Worm (Caenorhabditis elegans) whole organism, mixed stage, embryonic: ENCODE results near the gene pix-1.

Experiments used
- M03D4.4 ChIP-seq: sonication (generic microtip); optimal IDR thresholded peaks from 2 replicates; lab custom pipeline; 2017; ENCODE audit warnings: mild to moderate bottlenecking, missing genetic modification characterization, missing compliant biosample characterization
- bed-3 ChIP-seq: fragments of 200-800 bp; sonication (Bioruptor generic); optimal IDR thresholded peaks from 3 replicates; lab custom pipeline; 2018; ENCODE audit warnings: mild to moderate bottlenecking, missing genetic modification characterization, moderate library complexity, missing compliant biosample characterization
- blmp-1 ChIP-seq: fragments of 150-350 bp; optimal IDR thresholded peaks from 2 replicates; lab custom pipeline; 2014; ENCODE audit warnings: missing biosample characterization, missing genetic modification characterization
- ceh-43 ChIP-seq: fragments of 200-800 bp; sonication (Bioruptor generic); optimal IDR thresholded peaks from 2 replicates; lab custom pipeline; 2018; ENCODE audit warnings: mild to moderate bottlenecking, missing genetic modification characterization, moderate library complexity, missing compliant biosample characterization
- ceh-83 ChIP-seq: fragments of 200-800 bp; sonication (Bioruptor generic); optimal IDR thresholded peaks from 2 replicates; lab custom pipeline; 2018; ENCODE audit warnings: mild to moderate bottlenecking, missing genetic modification characterization, missing compliant biosample characterization
- ces-1 ChIP-seq: fragments of 150-350 bp; optimal IDR thresholded peaks from 2 replicates; lab custom pipeline; 2014; ENCODE audit warnings: missing biosample characterization, missing genetic modification reagents, missing genetic modification characterization
- cnd-1 ChIP-seq: fragments of 200-800 bp; sonication (Bioruptor generic); optimal IDR thresholded peaks from 2 replicates; lab custom pipeline; 2018; ENCODE audit warnings: mild to moderate bottlenecking, missing genetic modification characterization, missing compliant biosample characterization
- drap-1 ChIP-seq: fragments of 200-800 bp; sonication (Bioruptor generic); optimal IDR thresholded peaks from 3 replicates; lab custom pipeline; 2018; ENCODE audit warnings: mild to moderate bottlenecking, missing genetic modification characterization, missing compliant biosample characterization
- elt-1 ChIP-seq: sonication (generic microtip); optimal IDR thresholded peaks from 2 replicates; lab custom pipeline; 2017; ENCODE audit warnings: missing genetic modification characterization, mild to moderate bottlenecking, missing compliant biosample characterization, antibody characterized with exemption, moderate library complexity, borderline replicate concordance; ENCODE audit not compliant: insufficient read depth
- ham-2 ChIP-seq: fragments of 200-800 bp; sonication (Bioruptor generic); optimal IDR thresholded peaks from 2 replicates; lab custom pipeline; 2018; ENCODE audit warnings: mild to moderate bottlenecking, missing genetic modification characterization, missing compliant biosample characterization
- hlh-1 ChIP-seq: fragments of 150-350 bp; optimal IDR thresholded peaks from 2 replicates; lab custom pipeline; 2014; ENCODE audit warnings: missing biosample characterization, missing genetic modification reagents, missing genetic modification characterization
- lin-13 ChIP-seq: fragments of 150-350 bp; optimal IDR thresholded peaks from 2 replicates; lab custom pipeline; 2014; ENCODE audit warnings: missing biosample characterization, missing genetic modification characterization
- lsy-2 ChIP-seq: fragments of 150-350 bp; optimal IDR thresholded peaks from 2 replicates; lab custom pipeline; 2014; ENCODE audit warnings: missing biosample characterization, missing genetic modification characterization
- mab-5 ChIP-seq: fragments of 150-350 bp; optimal IDR thresholded peaks from 2 replicates; lab custom pipeline; 2014; ENCODE audit warnings: missing biosample characterization, missing genetic modification characterization
- mep-1 ChIP-seq: fragments of 150-350 bp; optimal IDR thresholded peaks from 2 replicates; lab custom pipeline; 2017; ENCODE audit warnings: missing biosample characterization, missing genetic modification reagents, missing genetic modification characterization, inconsistent platforms
- mls-2 ChIP-seq: sonication (generic microtip); optimal IDR thresholded peaks from 2 replicates; lab custom pipeline; 2016; ENCODE audit warnings: mild to moderate bottlenecking, missing genetic modification characterization, moderate library complexity, missing compliant biosample characterization
- nhr-12 ChIP-seq: fragments of 150-350 bp; optimal IDR thresholded peaks from 2 replicates; lab custom pipeline; 2014; ENCODE audit warnings: missing biosample characterization, missing genetic modification characterization
- nhr-2 ChIP-seq: fragments of 150-350 bp; optimal IDR thresholded peaks from 2 replicates; lab custom pipeline; 2014; ENCODE audit warnings: missing biosample characterization, missing genetic modification characterization
- nhr-237 ChIP-seq: fragments of 150-350 bp; optimal IDR thresholded peaks from 2 replicates; lab custom pipeline; 2014; ENCODE audit warnings: missing biosample characterization, missing genetic modification characterization
- nhr-28 ChIP-seq: fragments of 150-350 bp; optimal IDR thresholded peaks from 2 replicates; lab custom pipeline; 2014; ENCODE audit warnings: missing biosample characterization, missing genetic modification characterization
- nhr-76 ChIP-seq: sonication (generic microtip); optimal IDR thresholded peaks from 2 replicates; lab custom pipeline; 2017; ENCODE audit warnings: missing biosample characterization, missing genetic modification characterization
- pha-4 ChIP-seq: fragments of 150-350 bp; optimal IDR thresholded peaks from 2 replicates; lab custom pipeline; 2018; ENCODE audit warnings: missing biosample characterization, missing genetic modification reagents, missing genetic modification characterization
- snpc-4 ChIP-seq: fragments of 150-350 bp; optimal IDR thresholded peaks from 2 replicates; lab custom pipeline; 2014; ENCODE audit warnings: missing biosample characterization, missing genetic modification characterization
- sptf-1 ChIP-seq: sonication (generic microtip); optimal IDR thresholded peaks from 2 replicates; lab custom pipeline; 2017; ENCODE audit warnings: mild to moderate bottlenecking, missing genetic modification characterization, moderate library complexity, missing compliant biosample characterization
- tbx-8 ChIP-seq: fragments of 200-800 bp; sonication (Bioruptor generic); optimal IDR thresholded peaks from 2 replicates; lab custom pipeline; 2018; ENCODE audit warnings: mild to moderate bottlenecking, missing genetic modification characterization, moderate library complexity, missing compliant biosample characterization
- unc-120 ChIP-seq: sonication (generic microtip); optimal IDR thresholded peaks from 2 replicates; lab custom pipeline; 2017; ENCODE audit warnings: missing genetic modification characterization, missing compliant biosample characterization; ENCODE audit not compliant: poor library complexity, severe bottlenecking
- unc-39 ChIP-seq: fragments of 150-350 bp; optimal IDR thresholded peaks from 2 replicates; lab custom pipeline; 2014; ENCODE audit warnings: missing biosample characterization, missing genetic modification characterization
- unc-62 ChIP-seq: fragments of 150-350 bp; optimal IDR thresholded peaks from 2 replicates; lab custom pipeline; 2014; ENCODE audit warnings: missing biosample characterization, missing genetic modification reagents, missing genetic modification characterization
- zip-8 ChIP-seq: fragments of 150-350 bp; optimal IDR thresholded peaks from 2 replicates; lab custom pipeline; 2014; ENCODE audit warnings: missing biosample characterization, missing genetic modification characterization

The pix-1 gene

DNA sequence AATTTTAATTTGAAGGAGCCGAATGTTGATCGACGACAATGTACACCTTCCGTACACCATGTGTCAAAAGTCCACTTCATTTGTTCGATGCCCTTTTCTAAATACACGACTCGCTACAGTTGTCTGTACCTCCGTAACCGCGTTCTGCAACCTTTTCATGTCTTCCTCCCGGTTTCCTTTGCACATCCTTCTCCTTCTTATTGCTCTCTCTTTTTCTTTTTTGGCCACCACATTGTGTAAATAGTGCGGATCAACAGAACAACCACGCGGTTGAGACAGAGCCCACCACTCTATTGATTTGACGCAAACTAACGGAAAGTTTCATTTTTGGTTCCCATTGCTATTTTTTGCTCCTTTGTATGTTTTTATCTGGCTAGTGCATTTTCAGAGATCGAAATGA is 16.3 kb downstream of the pix-1 start:
- TF ChIP-seq ces-1 (GFP tag; lab: Kevin White, UChicago): no peak
- peak; percentile 54 for TF ChIP-seq pha-4
- TF ChIP-seq cnd-1 (tag; lab: Kevin White, UChicago): no peak
- TF ChIP-seq mep-1: peak; percentile 1

DNA sequence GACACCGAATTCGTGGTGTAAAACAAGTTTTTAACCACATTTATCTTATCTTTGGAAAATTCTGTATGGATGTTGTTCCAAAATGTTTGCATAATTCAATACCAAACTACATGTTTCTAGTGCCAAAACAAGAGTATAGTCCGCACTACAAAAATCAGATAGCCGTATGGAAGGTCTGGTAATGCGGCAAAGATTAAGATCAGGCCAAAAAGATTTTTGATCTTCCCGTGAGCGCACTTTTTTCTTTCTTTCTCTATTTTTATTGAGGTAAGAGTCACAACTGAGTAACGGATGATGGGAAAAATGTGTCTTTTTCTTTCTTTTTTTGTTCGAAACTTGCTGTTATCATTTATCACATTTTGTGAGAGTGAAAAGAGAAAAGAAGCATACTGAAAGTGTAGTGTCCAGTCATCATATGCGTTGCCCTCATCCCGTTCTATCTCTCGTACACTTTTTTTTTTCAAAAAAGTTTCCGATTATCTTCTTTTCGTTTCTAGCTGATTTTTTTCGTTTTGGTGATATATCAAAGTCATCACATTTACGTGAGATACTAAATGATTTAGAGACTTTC is 17.5 kb downstream of the pix-1 start:
- TF ChIP-seq tbx-8 (GFP tag; lab: Kevin White, UChicago) (no peak), blmp-1 (tag; lab: Kevin White, UChicago) (no peak), pha-4 (no peak), unc-62 (GFP tag; lab: Kevin White, UChicago) (peak; percentile 3), ces-1 (GFP tag; lab: Kevin White, UChicago) (no peak), snpc-4 (no peak), hlh-1 (tag; lab: Kevin White, UChicago) (no peak), elt-1 (tag; lab: Kevin White, UChicago) (peak; percentile 96), ceh-43 (no peak), ham-2 (GFP tag; lab: Kevin White, UChicago) (peak; percentile 18), bed-3 (GFP tag; lab: Kevin White, UChicago) (no peak), lin-13 (tag; lab: Kevin White, UChicago) (no peak)

DNA sequence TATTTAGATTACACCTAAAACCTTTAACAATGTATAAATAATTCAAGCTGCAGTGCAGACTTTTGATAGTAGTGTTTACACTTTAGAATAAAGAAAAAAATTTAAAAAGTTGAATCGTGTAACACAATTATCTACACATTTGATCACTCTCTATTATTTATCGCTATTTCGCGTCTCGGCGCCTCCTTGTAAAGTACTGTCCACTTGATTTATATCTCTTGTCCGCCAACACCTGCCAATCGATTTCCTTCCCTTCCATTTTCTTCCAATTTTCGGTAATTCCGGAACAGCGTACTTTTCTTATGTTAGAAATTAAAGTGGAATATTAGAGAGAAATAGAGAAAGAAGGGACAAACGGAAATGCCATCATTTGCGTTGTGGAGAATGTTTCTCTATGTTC is 18.5 kb downstream of the pix-1 start:
- TF ChIP-seq nhr-28 (tag; lab: Kevin White, UChicago) (no peak), ham-2 (GFP tag; lab: Kevin White, UChicago) (no peak), pha-4 (peak; percentile 27), mep-1 (no peak), nhr-12 (tag; lab: Kevin White, UChicago) (no peak), sptf-1 (tag; lab: Kevin White, UChicago) (no peak), unc-62 (GFP tag; lab: Kevin White, UChicago) (peak; percentile 24), blmp-1 (tag; lab: Kevin White, UChicago) (no peak), hlh-1 (tag; lab: Kevin White, UChicago) (no peak), cnd-1 (tag; lab: Kevin White, UChicago) (no peak), ces-1 (GFP tag; lab: Kevin White, UChicago) (no peak), ceh-43 (no peak), zip-8 (tag; lab: Kevin White, UChicago) (no peak), snpc-4 (no peak), mls-2 (no peak), M03D4.4 (no peak), nhr-237 (no peak), elt-1 (tag; lab: Kevin White, UChicago) (peak; percentile 44), drap-1 (GFP tag; lab: Kevin White, UChicago) (no peak), ceh-83 (no peak), mab-5 (tag; lab: Kevin White, UChicago) (no peak), nhr-2 (tag; lab: Kevin White, UChicago) (no peak), tbx-8 (GFP tag; lab: Kevin White, UChicago) (no peak), nhr-76 (tag; lab: Kevin White, UChicago) (no peak)

DNA sequence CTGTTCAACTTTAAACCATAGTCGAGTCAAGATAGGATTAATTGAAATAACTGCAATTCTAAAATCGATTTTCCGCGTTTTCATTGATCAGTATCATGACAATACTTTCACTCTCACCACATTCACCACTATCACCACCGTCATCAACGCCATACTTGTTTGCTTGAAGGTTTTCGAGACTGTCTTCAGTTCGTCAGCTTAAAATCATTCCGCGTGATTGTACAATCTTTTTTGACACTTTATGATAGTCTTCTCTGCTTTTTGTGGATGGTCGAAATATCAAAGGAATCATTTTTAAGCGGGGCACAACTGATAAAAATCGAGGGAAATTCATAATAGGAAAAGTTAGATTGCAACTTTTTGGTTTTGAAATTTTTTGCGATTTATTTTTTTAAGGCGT is 19.1 kb downstream of the pix-1 start:
- TF ChIP-seq elt-1 (tag; lab: Kevin White, UChicago) (no peak), ces-1 (GFP tag; lab: Kevin White, UChicago) (no peak), bed-3 (GFP tag; lab: Kevin White, UChicago) (no peak), hlh-1 (tag; lab: Kevin White, UChicago) (no peak), unc-120 (no peak), nhr-12 (tag; lab: Kevin White, UChicago) (no peak), lin-13 (tag; lab: Kevin White, UChicago) (no peak), lsy-2 (tag; lab: Kevin White, UChicago) (no peak), drap-1 (GFP tag; lab: Kevin White, UChicago) (no peak), snpc-4 (no peak), mep-1 (no peak), unc-39 (tag; lab: Kevin White, UChicago) (no peak), mls-2 (no peak), mab-5 (tag; lab: Kevin White, UChicago) (no peak), sptf-1 (tag; lab: Kevin White, UChicago) (no peak), zip-8 (tag; lab: Kevin White, UChicago) (no peak)
